Worm (Caenorhabditis elegans): Measurements from ENCODE around the gene F10C1.1.

The F10C1.1 gene

ce11 chrII:5779866-5780265 lies 5.8 kb downstream of the F10C1.1 start (continued):
- TF ChIP-seq ref-2 (tag; optimal IDR thresholded peaks at IDR 0.05) (no peak), ceh-9 (tag; optimal IDR thresholded peaks at IDR 0.05) (no peak), dve-1 (tag; optimal IDR thresholded peaks at IDR 0.05) (no peak), K02D7.2 (tag; optimal IDR thresholded peaks at IDR 0.05) (no peak), ceh-24 (tag; optimal IDR thresholded peaks at IDR 0.05) (no peak), pros-1 (tag; optimal IDR thresholded peaks at IDR 0.05) (no peak), hlh-8 (tag; optimal IDR thresholded peaks at IDR 0.05) (no peak), ceh-45 (GFP tag; IDR thresholded peaks at IDR 0.05) (no peak), mec-3 (tag; optimal IDR thresholded peaks at IDR 0.05; ENCODE audit: borderline replicate concordance) (no peak), nfya-1 (tag; optimal IDR thresholded peaks at IDR 0.05) (peak; percentile 33), unc-86 (tag; optimal IDR thresholded peaks at IDR 0.05) (no peak), lim-6 (tag; optimal IDR thresholded peaks at IDR 0.05) (no peak), pat-9 (tag; optimal IDR thresholded peaks at IDR 0.05) (no peak), ztf-16 (tag; optimal IDR thresholded peaks at IDR 0.05) (no peak), fax-1 (tag; optimal IDR thresholded peaks at IDR 0.05) (no peak), K09A11.1 (tag; optimal IDR thresholded peaks at IDR 0.05; ENCODE audit: insufficient read depth) (no peak), nhr-232 (tag; optimal IDR thresholded peaks at IDR 0.05) (no peak), ceh-30 (tag; optimal IDR thresholded peaks at IDR 0.05) (no peak), ceh-31 (tag; optimal IDR thresholded peaks at IDR 0.05) (peak; percentile 26), odd-2 (tag; optimal IDR thresholded peaks at IDR 0.05) (no peak), unc-55 (GFP tag; optimal IDR thresholded peaks at IDR 0.05) (peak; percentile 42), F13H6.1 (tag; optimal IDR thresholded peaks at IDR 0.05) (no peak), che-1 (tag; optimal IDR thresholded peaks at IDR 0.05) (no peak), npax-4 (tag; optimal IDR thresholded peaks at IDR 0.05) (no peak), ceh-48 (tag; optimal IDR thresholded peaks at IDR 0.05) (peak; percentile 21), hlh-30 (tag; optimal IDR thresholded peaks at IDR 0.05; ENCODE audit: insufficient read depth) (no peak), unc-3 (GFP tag; conservative IDR thresholded peaks at IDR 0.05) (no peak), unc-3 (tag; optimal IDR thresholded peaks at IDR 0.05) (no peak), elt-4 (tag; optimal IDR thresholded peaks at IDR 0.05) (no peak), ahr-1 (tag; optimal IDR thresholded peaks at IDR 0.05) (no peak), hlh-13 (GFP tag; optimal IDR thresholded peaks at IDR 0.05) (no peak), C08G9.2 (tag; optimal IDR thresholded peaks at IDR 0.05) (no peak), T23F11.4 (GFP tag; optimal IDR thresholded peaks at IDR 0.05) (no peak), pax-1 (tag; optimal IDR thresholded peaks at IDR 0.05) (no peak), ceh-14 (tag; optimal IDR thresholded peaks at IDR 0.05) (peak; percentile 2), zip-5 (tag; optimal IDR thresholded peaks at IDR 0.05) (no peak), fkh-6 (tag; optimal IDR thresholded peaks at IDR 0.05) (no peak), Y22D7AL.16 (tag; optimal IDR thresholded peaks at IDR 0.05) (no peak), ttx-3 (tag; optimal IDR thresholded peaks at IDR 0.05) (no peak), nhr-11 (tag; optimal IDR thresholded peaks at IDR 0.05) (no peak), ceh-6 (GFP tag; optimal IDR thresholded peaks at IDR 0.05) (no peak)

ce11 chrII:5781935-5782921 lies 8.2 kb downstream of the F10C1.1 start, which contains the start of gene K05F1.6:
Gene K05F1.6 (plus strand): TSS chrII:5782520.
- TF ChIP-seq ceh-2 (tag; optimal IDR thresholded peaks at IDR 0.05) (peak; percentile 34), F13H6.1 (tag; optimal IDR thresholded peaks at IDR 0.05) (peak; percentile 5), rnt-1 (tag; optimal IDR thresholded peaks at IDR 0.05) (no peak), pha-4 (tag; optimal IDR thresholded peaks at IDR 0.05) (no peak), ref-2 (tag; optimal IDR thresholded peaks at IDR 0.05) (peak; percentile 41), unc-55 (GFP tag; optimal IDR thresholded peaks at IDR 0.05) (peak; percentile 12), hlh-8 (tag; optimal IDR thresholded peaks at IDR 0.05) (no peak), ceh-18 (tag; optimal IDR thresholded peaks at IDR 0.05) (peak; percentile 45), Y22D7AL.16 (tag; optimal IDR thresholded peaks at IDR 0.05) (peak; percentile 53), ceh-31 (tag; optimal IDR thresholded peaks at IDR 0.05) (peak; percentile 44), elt-4 (tag; optimal IDR thresholded peaks at IDR 0.05) (no peak), npax-4 (tag; optimal IDR thresholded peaks at IDR 0.05) (peak; percentile 27), nhr-11 (tag; optimal IDR thresholded peaks at IDR 0.05) (no peak), pqm-1 (tag; optimal IDR thresholded peaks at IDR 0.05) (peak; percentile 44), ceh-14 (tag; optimal IDR thresholded peaks at IDR 0.05) (peak; percentile 57), hlh-6 (tag; optimal IDR thresholded peaks at IDR 0.05) (peak; percentile 68), pros-1 (tag; optimal IDR thresholded peaks at IDR 0.05) (no peak), syd-9 (tag; optimal IDR thresholded peaks at IDR 0.05) (no peak), C38D4.7 (GFP tag; optimal IDR thresholded peaks at IDR 0.05) (peak; percentile 67), pha-2 (tag; optimal IDR thresholded peaks at IDR 0.05) (peak; percentile 48)
